Worm (Caenorhabditis elegans) whole organism, early embryonic: Measurements from ENCODE around the gene C25E10.13.

Experiments used
- B0310.2 ChIP-seq: sonication (generic microtip); optimal IDR thresholded peaks from 2 replicates; lab custom pipeline; 2016; ENCODE audit warnings: mild to moderate bottlenecking, missing genetic modification characterization, missing compliant biosample characterization
- F13C5.2 ChIP-seq: sonication (generic microtip); optimal IDR thresholded peaks from 2 replicates; lab custom pipeline; 2017; ENCODE audit warnings: mild to moderate bottlenecking, missing genetic modification characterization, inconsistent platforms, missing compliant biosample characterization
- aly-1 ChIP-seq: sonication (generic microtip); optimal IDR thresholded peaks from 2 replicates; lab custom pipeline; 2016; ENCODE audit warnings: missing genetic modification characterization, missing compliant biosample characterization
- ama-1 ChIP-seq: fragments of 150-350 bp; optimal IDR thresholded peaks from 2 replicates; lab custom pipeline; 2014
- ceh-13 ChIP-seq: fragments of 200-800 bp; sonication (Bioruptor generic); optimal IDR thresholded peaks from 2 replicates; lab custom pipeline; 2018; ENCODE audit warnings: mild to moderate bottlenecking, missing genetic modification characterization, missing compliant biosample characterization
- ceh-36 ChIP-seq: sonication (generic microtip); optimal IDR thresholded peaks from 2 replicates; lab custom pipeline; 2016; ENCODE audit warnings: missing genetic modification characterization, inconsistent platforms, missing compliant biosample characterization
- ets-7 ChIP-seq: sonication (generic microtip); optimal IDR thresholded peaks from 2 replicates; lab custom pipeline; 2016; ENCODE audit warnings: missing genotype, missing genetic modification characterization, missing compliant biosample characterization
- flt-1 ChIP-seq: fragments of 200-800 bp; sonication (Bioruptor generic); IDR thresholded peaks from 2 replicates; pipeline ENCODE4 v1.3.6; 2022; ENCODE audit warnings: missing genetic modification characterization, missing compliant biosample characterization
- hmbx-1 ChIP-seq: sonication (generic microtip); optimal IDR thresholded peaks from 2 replicates; lab custom pipeline; 2016; ENCODE audit warnings: mild to moderate bottlenecking, missing genetic modification characterization, missing compliant biosample characterization
- hmg-4 ChIP-seq: fragments of 200-800 bp; sonication (Bioruptor generic); optimal IDR thresholded peaks from 2 replicates; lab custom pipeline; 2018; ENCODE audit warnings: mild to moderate bottlenecking, missing genetic modification characterization, missing compliant biosample characterization
- hnd-1 ChIP-seq: sonication (generic microtip); optimal IDR thresholded peaks from 2 replicates; lab custom pipeline; 2016; ENCODE audit warnings: missing genetic modification characterization, missing compliant biosample characterization
- pes-1 ChIP-seq: fragments of 200-800 bp; sonication (Bioruptor generic); IDR thresholded peaks from 2 replicates; pipeline ENCODE4 v1.3.6; 2022; ENCODE audit warnings: missing genetic modification reagents, missing genetic modification characterization, missing compliant biosample characterization
- scrt-1 ChIP-seq: fragments of 200-800 bp; sonication (Bioruptor generic); IDR thresholded peaks from 2 replicates; pipeline ENCODE4 v1.3.6; 2022; ENCODE audit warnings: missing genetic modification characterization, missing compliant biosample characterization
- sea-1 ChIP-seq: fragments of 200-800 bp; sonication (Bioruptor generic); conservative IDR thresholded peaks from 2 replicates; pipeline ENCODE4 v1.3.6; 2022; ENCODE audit warnings: missing genetic modification characterization, missing compliant biosample characterization
- tbx-11 ChIP-seq: fragments of 200-800 bp; sonication (Bioruptor generic); IDR thresholded peaks from 2 replicates; pipeline ENCODE4 v1.3.6; 2022; ENCODE audit warnings: missing genetic modification characterization, missing compliant biosample characterization
- tbx-37 ChIP-seq: fragments of 200-800 bp; sonication (Bioruptor generic); conservative IDR thresholded peaks from 2 replicates; pipeline ENCODE4 v1.3.6; 2022; ENCODE audit warnings: missing genetic modification reagents, missing genetic modification characterization, missing compliant biosample characterization
- tra-4 ChIP-seq: sonication (generic microtip); optimal IDR thresholded peaks from 2 replicates; lab custom pipeline; 2017; ENCODE audit warnings: missing genetic modification characterization, missing compliant biosample characterization

Gene C25E10.13

ce11 chrV:9059468-9059867, at the start of gene C25E10.13, which contains the start of gene C25E10.16:
Gene C25E10.13, plus strand, starts transcription at chrV:9059723.
Gene C25E10.16, minus strand, starts transcription at chrV:9059568.
- TF ChIP-seq sea-1 (GFP tag; lab: Robert Waterston, UW) = no peak
- no peak for TF ChIP-seq ama-1 (lab: Kevin White, UChicago)
- no peak for TF ChIP-seq B0310.2 (tag; lab: Kevin White, UChicago)
- no peak for TF ChIP-seq ceh-36 (tag; lab: Kevin White, UChicago)
- no peak for TF ChIP-seq tbx-37 (GFP tag; lab: Robert Waterston, UW)
- TF ChIP-seq ceh-13 (GFP tag; lab: Kevin White, UChicago) = no peak
- no peak for TF ChIP-seq hmg-4 (GFP tag; lab: Kevin White, UChicago)
- no peak for TF ChIP-seq aly-1 (tag; lab: Kevin White, UChicago)
- no peak for TF ChIP-seq tbx-11
- no peak for TF ChIP-seq hmbx-1 (tag; lab: Kevin White, UChicago)
- no peak for TF ChIP-seq F13C5.2 (tag; lab: Kevin White, UChicago)
- TF ChIP-seq flt-1 (GFP tag; lab: Robert Waterston, UW) = no peak
- TF ChIP-seq hnd-1 (tag; lab: Kevin White, UChicago) = no peak
- TF ChIP-seq scrt-1 (GFP tag; lab: Robert Waterston, UW) = no peak
- no peak for TF ChIP-seq pes-1 (GFP tag; lab: Robert Waterston, UW)
- TF ChIP-seq ets-7 (tag; lab: Kevin White, UChicago) = no peak
- TF ChIP-seq tra-4 (tag; lab: Kevin White, UChicago) = no peak

ce11 chrV:9013765-9014164, 45.8 kb upstream of the C25E10.13 start, which contains the start of gene srh-201:
Gene srh-201, minus strand, starts transcription at chrV:9013865.
- no peak for TF ChIP-seq ceh-13 (GFP tag; lab: Kevin White, UChicago)
- TF ChIP-seq hmbx-1 (tag; lab: Kevin White, UChicago) = no peak
- TF ChIP-seq ets-7 (tag; lab: Kevin White, UChicago) = no peak

ce11 chrV:9015540-9015939, 44.0 kb upstream of the C25E10.13 start, which contains the start of gene srt-18:
Gene srt-18, minus strand, starts transcription at chrV:9015640.
- no peak for TF ChIP-seq pes-1 (GFP tag; lab: Robert Waterston, UW)
- no peak for TF ChIP-seq F13C5.2 (tag; lab: Kevin White, UChicago)
- no peak for TF ChIP-seq ceh-36 (tag; lab: Kevin White, UChicago)
- TF ChIP-seq hnd-1 (tag; lab: Kevin White, UChicago) = no peak
- TF ChIP-seq sea-1 (GFP tag; lab: Robert Waterston, UW) = no peak
- TF ChIP-seq flt-1 (GFP tag; lab: Robert Waterston, UW) = no peak

- TF ChIP-seq tra-4 (tag; lab: Kevin White, UChicago) (no peak), ama-1 (lab: Kevin White, UChicago) (no peak), hnd-1 (tag; lab: Kevin White, UChicago) (no peak), F13C5.2 (tag; lab: Kevin White, UChicago) (no peak), pes-1 (GFP tag; lab: Robert Waterston, UW) (no peak), aly-1 (tag; lab: Kevin White, UChicago) (no peak), ets-7 (tag; lab: Kevin White, UChicago) (no peak), ceh-36 (tag; lab: Kevin White, UChicago) (no peak), flt-1 (GFP tag; lab: Robert Waterston, UW) (no peak), B0310.2 (tag; lab: Kevin White, UChicago) (no peak), ceh-13 (GFP tag; lab: Kevin White, UChicago) (no peak), hmbx-1 (tag; lab: Kevin White, UChicago) (no peak), scrt-1 (GFP tag; lab: Robert Waterston, UW) (no peak), tbx-37 (GFP tag; lab: Robert Waterston, UW) (no peak), hmg-4 (GFP tag; lab: Kevin White, UChicago) (no peak), sea-1 (GFP tag; lab: Robert Waterston, UW) (no peak), tbx-11 (no peak)
These were observed 43.0 kb upstream of the C25E10.13 start, which contains the start of gene oac-40 for ce11 chrV:9016479-9016878. Gene oac-40, plus strand, starts transcription at chrV:9016779.

- TF ChIP-seq aly-1 (tag; lab: Kevin White, UChicago) = no peak
- no peak for TF ChIP-seq pes-1 (GFP tag; lab: Robert Waterston, UW)
- no peak for TF ChIP-seq scrt-1 (GFP tag; lab: Robert Waterston, UW)
- TF ChIP-seq B0310.2 (tag; lab: Kevin White, UChicago) = no peak
- no peak for TF ChIP-seq ama-1 (lab: Kevin White, UChicago)
- TF ChIP-seq hmg-4 (GFP tag; lab: Kevin White, UChicago) = no peak
- TF ChIP-seq F13C5.2 (tag; lab: Kevin White, UChicago) = no peak
- no peak for TF ChIP-seq ceh-13 (GFP tag; lab: Kevin White, UChicago)
- no peak for TF ChIP-seq tbx-37 (GFP tag; lab: Robert Waterston, UW)
- TF ChIP-seq ets-7 (tag; lab: Kevin White, UChicago) = no peak
- no peak for TF ChIP-seq sea-1 (GFP tag; lab: Robert Waterston, UW)
- TF ChIP-seq tbx-11 = no peak
- no peak for TF ChIP-seq hnd-1 (tag; lab: Kevin White, UChicago)
- no peak for TF ChIP-seq tra-4 (tag; lab: Kevin White, UChicago)
- TF ChIP-seq hmbx-1 (tag; lab: Kevin White, UChicago) = no peak
- TF ChIP-seq flt-1 (GFP tag; lab: Robert Waterston, UW) = no peak
- no peak for TF ChIP-seq ceh-36 (tag; lab: Kevin White, UChicago)
These were observed 40.7 kb upstream of the C25E10.13 start for ce11 chrV:9018871-9019270.

- TF ChIP-seq hmg-4 (GFP tag; lab: Kevin White, UChicago) = no peak
- TF ChIP-seq sea-1 (GFP tag; lab: Robert Waterston, UW) = no peak
- TF ChIP-seq flt-1 (GFP tag; lab: Robert Waterston, UW) = no peak
- TF ChIP-seq ets-7 (tag; lab: Kevin White, UChicago) = no peak
- TF ChIP-seq tbx-11 = no peak
- no peak for TF ChIP-seq scrt-1 (GFP tag; lab: Robert Waterston, UW)
- no peak for TF ChIP-seq hmbx-1 (tag; lab: Kevin White, UChicago)
- TF ChIP-seq tra-4 (tag; lab: Kevin White, UChicago) = no peak
- TF ChIP-seq aly-1 (tag; lab: Kevin White, UChicago) = no peak
- TF ChIP-seq ceh-36 (tag; lab: Kevin White, UChicago) = no peak
- no peak for TF ChIP-seq hnd-1 (tag; lab: Kevin White, UChicago)
- TF ChIP-seq tbx-37 (GFP tag; lab: Robert Waterston, UW) = no peak
- no peak for TF ChIP-seq B0310.2 (tag; lab: Kevin White, UChicago)
- no peak for TF ChIP-seq pes-1 (GFP tag; lab: Robert Waterston, UW)
- no peak for TF ChIP-seq ceh-13 (GFP tag; lab: Kevin White, UChicago)
- TF ChIP-seq F13C5.2 (tag; lab: Kevin White, UChicago) = no peak
These were observed 37.4 kb upstream of the C25E10.13 start, which contains the start of gene oac-41 for ce11 chrV:9022078-9022477. Gene oac-41, minus strand, starts transcription at chrV:9022178.
